Fruit fly (Drosophila melanogaster): ENCODE data around the gene CG7772.

CG7772 gene

DNA sequence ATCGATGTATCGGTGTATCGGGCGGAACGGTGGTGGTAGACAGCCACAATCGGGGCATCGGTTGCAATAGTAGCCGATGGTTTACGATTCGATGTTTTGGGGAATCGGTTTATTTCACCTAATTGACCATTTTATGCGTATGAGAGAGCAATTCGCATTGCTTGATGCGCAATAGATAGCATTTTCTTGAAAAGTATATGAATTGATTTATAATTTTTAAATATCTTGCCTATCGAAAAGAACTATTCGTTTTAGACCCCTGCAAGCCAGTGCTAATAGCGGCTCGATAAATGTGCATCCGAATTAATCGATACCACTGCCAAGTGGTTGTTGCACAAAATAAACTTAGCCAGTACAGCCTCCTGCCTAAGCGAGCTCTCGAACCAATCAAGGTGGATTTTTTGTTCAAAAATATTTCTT lies 19.8 kb downstream of the CG7772 start, which contains the start of gene mnb (continued):
- no peak for TF ChIP-seq crol (GFP tag; IDR thresholded peaks at IDR 0.05)
- TF ChIP-seq zen (tag; optimal IDR thresholded peaks at IDR 0.05), result peak; percentile 4
- TF ChIP-seq Dip2 (GFP tag; IDR thresholded peaks at IDR 0.05), result no peak
- TF ChIP-seq CG1529 (GFP tag; optimal IDR thresholded peaks at IDR 0.05), result no peak
- no peak for TF ChIP-seq NC2α (GFP tag; optimal IDR thresholded peaks at IDR 0.05)
- TF ChIP-seq fd102C (GFP tag; optimal IDR thresholded peaks at IDR 0.05), result no peak
- no peak for TF ChIP-seq cg (GFP tag; optimal IDR thresholded peaks at IDR 0.05)
- no peak for TF ChIP-seq B-H2 (GFP tag; optimal IDR thresholded peaks at IDR 0.05)
- no peak for TF ChIP-seq psq (GFP tag; optimal IDR thresholded peaks at IDR 0.05)
- TF ChIP-seq da (GFP tag; optimal IDR thresholded peaks at IDR 0.05), result no peak
- TF ChIP-seq CG4424 (GFP tag; optimal IDR thresholded peaks at IDR 0.05), result no peak
- peak; percentile 62 for TF ChIP-seq CG17186 (GFP tag; optimal IDR thresholded peaks at IDR 0.05)
- TF ChIP-seq CG11085 (GFP tag; IDR thresholded peaks at IDR 0.05), result no peak
- no peak for TF ChIP-seq dan (GFP tag; IDR thresholded peaks at IDR 0.05)
- TF ChIP-seq twi (tag; optimal IDR thresholded peaks at IDR 0.05), result no peak
- no peak for TF ChIP-seq CG18619 (GFP tag; optimal IDR thresholded peaks at IDR 0.05)
- TF ChIP-seq pros (GFP tag; optimal IDR thresholded peaks at IDR 0.05), result no peak
- no peak for TF ChIP-seq ci (GFP tag; IDR thresholded peaks at IDR 0.05)
- no peak for TF ChIP-seq Blimp-1 (GFP tag; optimal IDR thresholded peaks at IDR 0.05)

DNA sequence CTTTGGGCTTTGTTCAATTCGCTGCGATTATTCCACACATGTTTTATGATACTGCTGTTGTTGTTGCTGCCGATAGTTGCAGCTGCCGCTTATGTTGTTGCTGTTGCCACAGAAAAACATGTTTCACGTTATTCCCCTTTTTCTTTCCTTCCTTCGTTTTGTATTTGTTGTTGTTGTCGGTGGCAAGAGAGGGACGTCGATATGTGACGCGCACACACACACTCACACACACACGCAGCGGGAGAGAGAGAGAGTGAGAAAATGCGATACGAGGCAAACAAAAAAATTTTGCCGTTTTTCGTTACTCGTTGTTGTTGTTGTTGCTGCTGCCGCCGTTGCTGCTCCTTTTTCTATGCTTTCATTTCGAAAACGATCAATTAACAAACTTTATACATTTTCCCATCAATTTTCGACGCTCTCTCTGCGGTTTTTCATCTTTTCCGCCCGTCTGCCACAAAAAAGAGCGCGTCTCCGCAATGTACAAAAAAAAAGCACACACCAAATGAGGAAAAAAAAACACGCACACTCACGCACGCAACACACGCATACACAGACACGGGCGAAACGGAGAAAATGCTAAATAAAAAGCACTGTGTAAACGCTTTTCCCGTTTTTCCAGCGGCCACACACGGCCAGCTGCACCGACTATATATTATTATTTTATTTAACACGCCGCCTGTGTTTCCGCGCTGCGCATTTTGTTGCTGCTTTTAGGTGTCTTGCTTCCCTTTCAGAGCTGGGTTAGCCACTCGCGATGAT lies 20.4 kb downstream of the CG7772 start:
- TF ChIP-seq psq (GFP tag; optimal IDR thresholded peaks at IDR 0.05), result peak; percentile 72
- no peak for TF ChIP-seq Meics (GFP tag; optimal IDR thresholded peaks at IDR 0.05)
- no peak for TF ChIP-seq Bdp1 (GFP tag; optimal IDR thresholded peaks at IDR 0.05)
- no peak for TF ChIP-seq gcm2 (GFP tag; optimal IDR thresholded peaks at IDR 0.05)
- no peak for TF ChIP-seq ci (GFP tag; IDR thresholded peaks at IDR 0.05)
- TF ChIP-seq Fer1 (GFP tag; optimal IDR thresholded peaks at IDR 0.05), result peak; percentile 13
- no peak for TF ChIP-seq CG14965 (GFP tag; optimal IDR thresholded peaks at IDR 0.05; ENCODE audit: borderline replicate concordance)
- no peak for TF ChIP-seq z (GFP tag; IDR thresholded peaks at IDR 0.05)
- TF ChIP-seq CG2129 (GFP tag; IDR thresholded peaks at IDR 0.05; ENCODE audit: partially characterized antibody), result no peak
- peak; percentile 22; the same call in 1 of the 2 replicates for TF ChIP-seq MBD-R2 (GFP tag; IDR thresholded peaks at IDR 0.05)
- TF ChIP-seq CG2202 (tag; optimal IDR thresholded peaks at IDR 0.05), result no peak
- TF ChIP-seq Med (GFP tag), result peak; percentile 78
- peak; percentile 95 for TF ChIP-seq nom (GFP tag; optimal IDR thresholded peaks at IDR 0.05)
- peak; percentile 48 for TF ChIP-seq CG1832 (GFP tag; optimal IDR thresholded peaks at IDR 0.05)
- TF ChIP-seq Jarid2 (GFP tag; optimal IDR thresholded peaks at IDR 0.05), result peak; percentile 23
- TF ChIP-seq Optix (GFP tag; IDR thresholded peaks at IDR 0.05), result no peak
- TF ChIP-seq CG10321 (GFP tag; IDR thresholded peaks at IDR 0.05), result peak; percentile 91
- TF ChIP-seq CG17186 (GFP tag; optimal IDR thresholded peaks at IDR 0.05), result peak; percentile 96
- peak; percentile 15 for TF ChIP-seq Nf-YC (tag; optimal IDR thresholded peaks at IDR 0.05)
- peak; percentile 21 for TF ChIP-seq CG15601 (tag; optimal IDR thresholded peaks at IDR 0.05)
- TF ChIP-seq CG6854 (GFP tag; optimal IDR thresholded peaks at IDR 0.05), result peak; percentile 5
- TF ChIP-seq bigmax (GFP tag; optimal IDR thresholded peaks at IDR 0.05), result peak; percentile 79
- TF ChIP-seq schlank (tag; optimal IDR thresholded peaks at IDR 0.05), result no peak
- no peak for TF ChIP-seq CG13894 (tag; optimal IDR thresholded peaks at IDR 0.05)
- TF ChIP-seq CG6791 (GFP tag; IDR thresholded peaks at IDR 0.05; ENCODE audit: partially characterized antibody), result no peak
- peak; percentile 33; the same call in 1 of the 2 replicates for TF ChIP-seq NFAT (GFP tag; IDR thresholded peaks at IDR 0.05)
- TF ChIP-seq bsh (GFP tag; optimal IDR thresholded peaks at IDR 0.05), result peak in 1 of 2 experiments; percentile 81
- peak; percentile 10; the same call in 1 of the 3 replicates for TF ChIP-seq Aef1 (GFP tag; IDR thresholded peaks at IDR 0.05)
- TF ChIP-seq Drgx (GFP tag; IDR thresholded peaks at IDR 0.05), result peak; percentile 67
- peak; percentile 35 for TF ChIP-seq CG12769 (tag; optimal IDR thresholded peaks at IDR 0.05)
- no peak for TF ChIP-seq CG10267 (tag; optimal IDR thresholded peaks at IDR 0.05)
- peak; percentile 99 for TF ChIP-seq sqz (GFP tag; optimal IDR thresholded peaks at IDR 0.05)

Measured in whole organism, embryonic.